Worm (Caenorhabditis elegans): ENCODE results near the gene F43D2.6.

DNA sequence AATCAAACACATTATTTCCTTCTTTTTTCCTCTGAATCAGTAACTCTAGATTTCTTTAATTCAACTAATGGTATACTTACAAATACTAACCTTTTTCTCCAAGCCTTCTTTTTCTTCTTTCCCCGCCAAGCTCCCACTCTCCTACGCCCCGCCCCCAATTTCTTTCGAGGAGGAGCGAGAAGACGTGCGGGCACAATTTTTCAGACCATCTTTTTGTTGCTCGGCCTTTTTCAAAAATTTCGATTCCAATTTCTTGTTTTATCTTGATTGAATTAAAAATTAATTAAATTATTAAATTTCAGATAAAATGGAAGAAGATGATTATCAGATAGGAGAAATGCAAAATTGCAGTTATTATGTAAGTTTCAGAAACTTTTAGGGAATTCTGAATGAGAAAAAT is 45.0 kb upstream of the F43D2.6 start, which contains the start of gene C47E8.3:
- TF ChIP-seq sdc-2 (tag; optimal IDR thresholded peaks at IDR 0.05) (no peak), C38D4.7 (GFP tag; optimal IDR thresholded peaks at IDR 0.05) (no peak), pqm-1 (tag; optimal IDR thresholded peaks at IDR 0.05) (no peak), unc-86 (tag; optimal IDR thresholded peaks at IDR 0.05) (no peak), ets-4 (tag; optimal IDR thresholded peaks at IDR 0.05) (no peak), T23F11.4 (GFP tag; optimal IDR thresholded peaks at IDR 0.05) (no peak), dve-1 (tag; optimal IDR thresholded peaks at IDR 0.05) (no peak), mec-3 (tag; optimal IDR thresholded peaks at IDR 0.05; ENCODE audit: borderline replicate concordance) (no peak), npax-4 (tag; optimal IDR thresholded peaks at IDR 0.05) (no peak)

Data from whole organism, late embryonic.